Worm (Caenorhabditis elegans) whole organism, L1 larva: ENCODE data around the gene M04B2.2.
A peak's percentile ranks its signal among the peaks of the same experiment; 100 is the strongest.

Experiments
- blmp-1 ChIP-seq: fragments of 150-350 bp; optimal IDR thresholded peaks from 2 replicates; lab custom pipeline; 2014; ENCODE audit warnings: missing biosample characterization, missing genetic modification characterization
- elt-2 ChIP-seq: sonication (generic microtip); optimal IDR thresholded peaks from 2 replicates; lab custom pipeline; 2016; ENCODE audit warnings: missing genetic modification characterization, mild to moderate bottlenecking, inconsistent platforms, missing compliant biosample characterization, missing genetic modification reagents
- mep-1 ChIP-seq: fragments of 150-350 bp; optimal IDR thresholded peaks from 2 replicates; lab custom pipeline; 2014; ENCODE audit warnings: missing biosample characterization, missing genetic modification characterization
- nhr-12 ChIP-seq: sonication (generic microtip); optimal IDR thresholded peaks from 2 replicates; lab custom pipeline; 2017; ENCODE audit warnings: missing biosample characterization, missing genetic modification characterization
- nhr-237 ChIP-seq: fragments of 150-350 bp; optimal IDR thresholded peaks from 2 replicates; lab custom pipeline; 2014; ENCODE audit warnings: missing biosample characterization, missing genetic modification characterization
- nhr-47 ChIP-seq: sonication (generic microtip); optimal IDR thresholded peaks from 2 replicates; lab custom pipeline; 2016; ENCODE audit warnings: mild to moderate bottlenecking, missing genetic modification characterization, moderate library complexity, missing compliant biosample characterization
- pqm-1 ChIP-seq: sonication (generic microtip); optimal IDR thresholded peaks from 3 replicates; lab custom pipeline; 2017; ENCODE audit warnings: missing biosample characterization, missing genetic modification characterization
- tbx-2 ChIP-seq: sonication (generic microtip); optimal IDR thresholded peaks from 2 replicates; lab custom pipeline; 2016; ENCODE audit warnings: missing genetic modification characterization, missing compliant biosample characterization
- zag-1 ChIP-seq: fragments of 150-350 bp; optimal IDR thresholded peaks from 2 replicates; lab custom pipeline; 2014; ENCODE audit warnings: missing biosample characterization, missing genetic modification characterization
- zip-4 ChIP-seq: fragments of 200-800 bp; sonication (Bioruptor generic); optimal IDR thresholded peaks from 2 replicates; lab custom pipeline; 2018; ENCODE audit warnings: mild to moderate bottlenecking, missing genetic modification characterization, moderate library complexity, missing compliant biosample characterization

- no peak for TF ChIP-seq elt-2 (tag; lab: Kevin White, UChicago)
- TF ChIP-seq zip-4 (GFP tag; lab: Kevin White, UChicago): no peak
- TF ChIP-seq nhr-237 (tag; lab: Kevin White, UChicago): no peak
- TF ChIP-seq zag-1 (tag; lab: Kevin White, UChicago): no peak
- TF ChIP-seq mep-1 (tag; lab: Kevin White, UChicago): peak; percentile 65
- peak; percentile 63 for TF ChIP-seq nhr-47 (tag; lab: Kevin White, UChicago)
- peak; percentile 33 for TF ChIP-seq tbx-2 (tag; lab: Kevin White, UChicago)
- TF ChIP-seq pqm-1 (tag; lab: Kevin White, UChicago): no peak
- TF ChIP-seq nhr-12 (tag; lab: Kevin White, UChicago): no peak
- TF ChIP-seq blmp-1 (tag; lab: Kevin White, UChicago): no peak
Observed at ce11 chrIV:11524241-11524692, 3.6 kb upstream of the M04B2.2 start, which contains the start of gene mep-1.
